Fruit fly (Drosophila melanogaster) whole organism, embryonic: ENCODE data around the gene CG10132.

Experiments
- Atf-2 ChIP-seq: fragments of 200-800 bp; sonication (Bioruptor generic); optimal IDR thresholded peaks from 2 replicates; lab custom pipeline; 2016; ENCODE audit warnings: missing biosample characterization, missing genetic modification characterization
- Bgb ChIP-seq: fragments of 200-800 bp; sonication (Bioruptor generic); IDR thresholded peaks from 2 replicates; pipeline ENCODE4 v1.3.6; 2022; ENCODE audit warnings: missing biosample characterization, missing genetic modification characterization; ENCODE audit not compliant: partially characterized antibody
- CG10959 ChIP-seq: fragments of 200-800 bp; sonication (Bioruptor generic); IDR thresholded peaks from 2 replicates; pipeline ENCODE4 v1.3.6; 2022; ENCODE audit warnings: missing biosample characterization, missing genetic modification characterization
- CG11504 ChIP-seq: fragments of 200-800 bp; sonication (Bioruptor generic); optimal IDR thresholded peaks from 3 replicates; lab custom pipeline; 2019; ENCODE audit warnings: missing biosample characterization, mild to moderate bottlenecking, missing genetic modification characterization, moderate library complexity
- CG12104 ChIP-seq: fragments of 200-800 bp; sonication (Bioruptor generic); optimal IDR thresholded peaks from 3 replicates; lab custom pipeline; 2016; ENCODE audit warnings: missing biosample characterization, missing genetic modification characterization
- CG12219 ChIP-seq: fragments of 200-800 bp; sonication (Bioruptor generic); optimal IDR thresholded peaks from 3 replicates; lab custom pipeline; 2018; ENCODE audit warnings: missing biosample characterization, mild to moderate bottlenecking, missing genetic modification characterization
- CG13894 ChIP-seq: fragments of 200-800 bp; sonication (Bioruptor generic); optimal IDR thresholded peaks from 3 replicates; lab custom pipeline; 2018; ENCODE audit warnings: missing biosample characterization, mild to moderate bottlenecking, missing genetic modification characterization, moderate library complexity
- CG14441 ChIP-seq: fragments of 200-800 bp; sonication (Bioruptor generic); IDR thresholded peaks from 2 replicates; pipeline ENCODE4 v1.3.6; 2022; ENCODE audit warnings: missing biosample characterization, missing genetic modification characterization
- CG15073 ChIP-seq: fragments of 200-800 bp; sonication (Bioruptor generic); optimal IDR thresholded peaks from 2 replicates; lab custom pipeline; 2016; ENCODE audit warnings: missing biosample characterization, missing genetic modification characterization
- CG17568 ChIP-seq: fragments of 200-800 bp; sonication (Bioruptor generic); optimal IDR thresholded peaks from 2 replicates; lab custom pipeline; 2018; ENCODE audit warnings: missing biosample characterization, mild to moderate bottlenecking, missing genetic modification characterization, moderate library complexity
- CG17612 ChIP-seq: fragments of 200-800 bp; sonication (Bioruptor generic); IDR thresholded peaks from 2 replicates; pipeline ENCODE4 v1.3.6; 2022; ENCODE audit warnings: missing biosample characterization, missing genetic modification characterization
- CG30431 ChIP-seq: fragments of 200-800 bp; sonication (Bioruptor generic); optimal IDR thresholded peaks from 2 replicates; lab custom pipeline; 2017; ENCODE audit warnings: missing biosample characterization, missing genetic modification characterization
- CG31388 ChIP-seq: fragments of 200-800 bp; sonication (Bioruptor generic); optimal IDR thresholded peaks from 2 replicates; lab custom pipeline; 2016; ENCODE audit warnings: missing biosample characterization, missing genetic modification characterization
- CG3838 ChIP-seq: fragments of 200-800 bp; sonication (Bioruptor generic); optimal IDR thresholded peaks from 3 replicates; lab custom pipeline; 2016; ENCODE audit warnings: missing biosample characterization, missing genetic modification characterization
- CG42726 ChIP-seq: fragments of 200-800 bp; sonication (Bioruptor generic); IDR thresholded peaks from 2 replicates; pipeline ENCODE4 v1.3.6; 2022; ENCODE audit warnings: missing biosample characterization, missing genetic modification characterization; ENCODE audit not compliant: partially characterized antibody
- CG6683 ChIP-seq: fragments of 200-800 bp; sonication (Bioruptor generic); optimal IDR thresholded peaks from 2 replicates; lab custom pipeline; 2017; ENCODE audit warnings: missing biosample characterization, mild to moderate bottlenecking, missing genetic modification characterization, missing genetic modification reagents
- CG8281 ChIP-seq: fragments of 200-800 bp; sonication (Bioruptor generic); optimal IDR thresholded peaks from 2 replicates; lab custom pipeline; 2018; ENCODE audit warnings: missing biosample characterization, mild to moderate bottlenecking, missing genetic modification characterization, moderate library complexity
- CG9932 ChIP-seq: fragments of 200-800 bp; sonication (Bioruptor generic); IDR thresholded peaks from 2 replicates; pipeline ENCODE4 v1.3.6; 2022; ENCODE audit warnings: missing biosample characterization, missing genetic modification characterization
- D ChIP-seq, 2 experiments: fragments of 200-800 bp in 1 of 2; fragments of >200 bp in 1 of 2; sonication (Bioruptor generic) in 1 of 2; optimal IDR thresholded peaks; 2 replicates in 1 of 2; 3 replicates in 1 of 2; lab custom pipeline; 2017; ENCODE audit warnings: mild to moderate bottlenecking in 1 of 2, missing biosample characterization in 1 of 2, missing genetic modification characterization in 1 of 2, missing genetic modification reagents in 1 of 2
- Dbx ChIP-seq: fragments of 200-800 bp; sonication (Bioruptor generic); IDR thresholded peaks from 3 replicates; pipeline ENCODE4 v1.3.6; 2022; ENCODE audit warnings: missing biosample characterization, missing genetic modification characterization
- Dip3 ChIP-seq: fragments of 200-800 bp; sonication (Bioruptor generic); optimal IDR thresholded peaks from 3 replicates; lab custom pipeline; 2016; ENCODE audit warnings: missing biosample characterization, missing genetic modification characterization
- ERR ChIP-seq: fragments of 200-800 bp; sonication (Bioruptor generic); optimal IDR thresholded peaks from 2 replicates; lab custom pipeline; 2016; ENCODE audit warnings: missing biosample characterization, missing genetic modification characterization
- H15 ChIP-seq: fragments of 200-800 bp; sonication (Bioruptor generic); IDR thresholded peaks from 3 replicates; pipeline ENCODE4 v1.3.6; 2022; ENCODE audit warnings: missing biosample characterization, missing genetic modification characterization
- HLH3B ChIP-seq: fragments of 200-800 bp; sonication (Bioruptor generic); IDR thresholded peaks from 2 replicates; pipeline ENCODE4 v1.3.6; 2022; ENCODE audit warnings: missing biosample characterization, missing genetic modification characterization
- Hr3 ChIP-seq: fragments of 200-800 bp; sonication (Bioruptor generic); optimal IDR thresholded peaks from 3 replicates; lab custom pipeline; 2016; ENCODE audit warnings: missing biosample characterization, missing genetic modification characterization
- Jarid2 ChIP-seq: fragments of 200-800 bp; sonication (Bioruptor generic); optimal IDR thresholded peaks from 3 replicates; lab custom pipeline; 2017; ENCODE audit warnings: mild to moderate bottlenecking, missing biosample characterization, missing genetic modification reagents, missing genetic modification characterization
- Lim3 ChIP-seq: fragments of 200-800 bp; sonication (Bioruptor generic); IDR thresholded peaks from 2 replicates; pipeline ENCODE4 v1.3.6; 2022; ENCODE audit warnings: missing biosample characterization, missing genetic modification characterization
- MESR4 ChIP-seq: fragments of 200-800 bp; sonication (Bioruptor generic); optimal IDR thresholded peaks from 2 replicates; lab custom pipeline; 2018; ENCODE audit warnings: missing biosample characterization, mild to moderate bottlenecking, missing genetic modification characterization, moderate library complexity
- NC2α ChIP-seq: fragments of 200-800 bp; sonication (Bioruptor generic); optimal IDR thresholded peaks from 2 replicates; lab custom pipeline; 2016; ENCODE audit warnings: missing biosample characterization, missing genetic modification characterization
- Nf-YA ChIP-seq: fragments of 200-800 bp; sonication (Bioruptor generic); IDR thresholded peaks from 2 replicates; pipeline ENCODE4 v1.3.6; 2022; ENCODE audit warnings: missing biosample characterization, missing genetic modification characterization
- Ptx1 ChIP-seq: fragments of 200-800 bp; sonication (Bioruptor generic); IDR thresholded peaks from 2 replicates; pipeline ENCODE4 v1.3.6; 2022; ENCODE audit warnings: missing biosample characterization, missing genetic modification characterization
- Ravus ChIP-seq: fragments of 200-800 bp; sonication (Bioruptor generic); IDR thresholded peaks from 2 replicates; pipeline ENCODE4 v1.3.6; 2022; ENCODE audit warnings: missing biosample characterization, missing genetic modification characterization
- az2 ChIP-seq: fragments of 200-800 bp; sonication (Bioruptor generic); optimal IDR thresholded peaks from 3 replicates; lab custom pipeline; 2016; ENCODE audit warnings: missing biosample characterization, missing genetic modification characterization
- corto ChIP-seq: fragments of 200-800 bp; sonication (Bioruptor generic); optimal IDR thresholded peaks from 2 replicates; lab custom pipeline; 2016; ENCODE audit warnings: missing biosample characterization, mild to moderate bottlenecking, missing genetic modification characterization, moderate library complexity
- dm ChIP-seq: fragments of 200-800 bp; sonication (Bioruptor generic); optimal IDR thresholded peaks from 3 replicates; lab custom pipeline; 2016; ENCODE audit warnings: missing biosample characterization, missing genetic modification characterization
- dmrt99B ChIP-seq: fragments of 200-800 bp; sonication (Bioruptor generic); optimal IDR thresholded peaks from 2 replicates; lab custom pipeline; 2018; ENCODE audit warnings: missing biosample characterization, mild to moderate bottlenecking, missing genetic modification characterization, moderate library complexity
- fd3F ChIP-seq: fragments of 200-800 bp; sonication (Bioruptor generic); optimal IDR thresholded peaks from 2 replicates; lab custom pipeline; 2018; ENCODE audit warnings: missing biosample characterization, mild to moderate bottlenecking, missing genetic modification characterization, moderate library complexity
- h ChIP-seq: fragments of >200 bp; optimal IDR thresholded peaks from 2 replicates; lab custom pipeline; 2017
- ind ChIP-seq: fragments of 200-800 bp; sonication (Bioruptor generic); optimal IDR thresholded peaks from 3 replicates; lab custom pipeline; 2016; ENCODE audit warnings: missing biosample characterization, missing genetic modification characterization
- jigr1 ChIP-seq: fragments of 200-800 bp; sonication (Bioruptor generic); IDR thresholded peaks from 3 replicates; pipeline ENCODE4 v1.3.6; 2022; ENCODE audit warnings: missing biosample characterization, missing genetic modification characterization
- kay ChIP-seq: fragments of 200-800 bp; sonication (Bioruptor generic); optimal IDR thresholded peaks from 2 replicates; lab custom pipeline; 2016; ENCODE audit warnings: missing biosample characterization, missing genetic modification characterization
- kni ChIP-seq: fragments of 200-800 bp; sonication (Bioruptor generic); optimal IDR thresholded peaks from 3 replicates; lab custom pipeline; 2017; ENCODE audit warnings: mild to moderate bottlenecking, missing biosample characterization, missing genetic modification reagents, missing genetic modification characterization
- knrl ChIP-seq: fragments of 200-800 bp; sonication (Bioruptor generic); IDR thresholded peaks from 3 replicates; pipeline ENCODE4 v1.3.6; 2022; ENCODE audit warnings: missing biosample characterization, missing genetic modification characterization; ENCODE audit not compliant: partially characterized antibody
- lola ChIP-seq, 3 experiments: fragments of >200 bp in 2 of 3; fragments of 200-800 bp in 1 of 3; sonication (Bioruptor generic) in 1 of 3; optimal IDR thresholded peaks; 2 replicates each; lab custom pipeline; 2017 to 2019; ENCODE audit warnings: missing biosample characterization in 3 of 3, missing genetic modification characterization in 3 of 3, mild to moderate bottlenecking in 1 of 3, moderate library complexity in 1 of 3
- pfk ChIP-seq: fragments of 200-800 bp; sonication (Bioruptor generic); optimal IDR thresholded peaks from 2 replicates; lab custom pipeline; 2018; ENCODE audit warnings: missing biosample characterization, mild to moderate bottlenecking, missing genetic modification characterization, moderate library complexity
- pros ChIP-seq: fragments of 200-800 bp; sonication (Bioruptor generic); optimal IDR thresholded peaks from 3 replicates; lab custom pipeline; 2019; ENCODE audit warnings: missing biosample characterization, mild to moderate bottlenecking, missing genetic modification characterization, moderate library complexity
- row ChIP-seq: fragments of 200-800 bp; sonication (Bioruptor generic); IDR thresholded peaks from 3 replicates; pipeline ENCODE4 v1.3.6; 2022; ENCODE audit warnings: missing biosample characterization, missing genetic modification characterization
- so ChIP-seq: fragments of 200-800 bp; sonication (Bioruptor generic); IDR thresholded peaks from 3 replicates; pipeline ENCODE4 v1.3.6; 2022; ENCODE audit warnings: missing biosample characterization, missing genetic modification characterization
- tap ChIP-seq: fragments of 200-800 bp; optimal IDR thresholded peaks from 3 replicates; lab custom pipeline; 2019; ENCODE audit warnings: missing biosample characterization, mild to moderate bottlenecking, missing genetic modification characterization, moderate library complexity
- tio ChIP-seq: fragments of 200-800 bp; sonication (Bioruptor generic); optimal IDR thresholded peaks from 2 replicates; lab custom pipeline; 2017; ENCODE audit warnings: missing biosample characterization, missing genetic modification characterization, inconsistent platforms
- toy ChIP-seq: fragments of 200-800 bp; sonication (Bioruptor generic); IDR thresholded peaks from 2 replicates; pipeline ENCODE4 v1.3.6; 2022; ENCODE audit warnings: missing biosample characterization, missing genetic modification characterization
- unpg ChIP-seq: fragments of 200-800 bp; sonication (Bioruptor generic); optimal IDR thresholded peaks from 3 replicates; lab custom pipeline; 2018; ENCODE audit warnings: missing biosample characterization, mild to moderate bottlenecking, missing genetic modification characterization, moderate library complexity

Gene CG10132

DNA sequence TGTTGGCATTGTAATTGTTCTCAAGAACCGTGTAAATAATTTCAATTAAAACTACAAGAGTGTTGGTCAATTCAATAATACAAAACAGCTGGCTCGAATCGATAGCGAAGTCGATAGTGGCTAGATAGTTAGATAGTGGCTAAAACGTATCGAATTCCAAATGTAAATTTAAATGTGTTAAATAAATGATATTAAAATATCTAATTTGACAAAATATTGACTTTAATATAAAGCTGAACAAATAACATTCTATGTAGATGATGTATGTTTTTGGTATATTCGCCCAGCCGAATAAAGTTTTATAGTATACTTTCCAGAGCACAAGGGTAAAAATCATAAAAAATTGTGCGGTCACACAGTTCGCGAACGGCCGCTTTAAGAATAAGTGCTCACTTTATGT lies 7.7 kb downstream of the CG10132 start, which contains the start of the genes Dpm1 and CG10137:
Gene Dpm1 (minus strand): TSS at position 53 of the 400 bp plus-strand sequence.
Gene CG10137 (plus strand): TSS at position 371 of the 400 bp plus-strand sequence.
- TF ChIP-seq CG17612 (GFP tag; lab: Robert Waterston, UW) (no peak), Dip3 (no peak), CG8281 (tag; lab: Kevin White, UChicago) (no peak), CG12104 (GFP tag; lab: Kevin White, UChicago) (no peak), CG11504 (tag; lab: Kevin White, UChicago) (no peak), jigr1 (GFP tag; lab: Robert Waterston, UW) (no peak), pfk (GFP tag; lab: Kevin White, UChicago) (no peak), ERR (GFP tag; lab: Kevin White, UChicago) (no peak), Jarid2 (GFP tag; lab: Kevin White, UChicago) (no peak), CG13894 (tag; lab: Kevin White, UChicago) (no peak), dmrt99B (tag; lab: Kevin White, UChicago) (no peak), CG10959 (no peak), Bgb (GFP tag; lab: Robert Waterston, UW) (peak; percentile 73), MESR4 (GFP tag; lab: Kevin White, UChicago) (no peak), az2 (no peak), CG3838 (no peak), H15 (GFP tag; lab: Robert Waterston, UW) (no peak), lola (GFP tag; optimal IDR thresholded peaks at IDR 0.05; lab: Kevin White, UChicago) (no peak), CG6683 (no peak), tio (GFP tag; lab: Kevin White, UChicago) (no peak), CG12219 (GFP tag; lab: Kevin White, UChicago) (no peak), row (GFP tag; lab: Robert Waterston, UW) (no peak; the same call in 2 of the 3 replicates), Ptx1 (GFP tag; lab: Robert Waterston, UW) (no peak), corto (GFP tag; lab: Kevin White, UChicago) (no peak), kni (no peak), CG42726 (GFP tag; lab: Robert Waterston, UW) (no peak), fd3F (GFP tag; lab: Kevin White, UChicago) (no peak), Dbx (GFP tag; lab: Robert Waterston, UW) (no peak), kay (no peak), toy (GFP tag; lab: Robert Waterston, UW) (no peak), CG17568 (GFP tag; lab: Kevin White, UChicago) (no peak), ind (no peak), Lim3 (GFP tag; lab: Robert Waterston, UW) (no peak), HLH3B (GFP tag; lab: Robert Waterston, UW) (no peak), CG30431 (GFP tag; lab: Kevin White, UChicago) (no peak), h (lab: Kevin White, UChicago) (no peak), CG15073 (no peak), CG31388 (GFP tag; lab: Kevin White, UChicago) (no peak), so (GFP tag; lab: Robert Waterston, UW) (no peak), D (optimal IDR thresholded peaks at IDR 0.05; lab: Kevin White, UChicago) (no peak), D (GFP tag; optimal IDR thresholded peaks at IDR 0.05; lab: Kevin White, UChicago) (no peak), unpg (GFP tag; lab: Kevin White, UChicago) (no peak), tap (tag; lab: Kevin White, UChicago) (no peak), Nf-YA (GFP tag; lab: Robert Waterston, UW) (no peak), pros (GFP tag; lab: Kevin White, UChicago) (no peak), Atf-2 (GFP tag; lab: Kevin White, UChicago) (no peak), Ravus (GFP tag; lab: Robert Waterston, UW) (no peak), Hr3 (GFP tag; lab: Kevin White, UChicago) (no peak), knrl (peak; percentile 60), dm (GFP tag; lab: Kevin White, UChicago) (no peak), CG14441 (GFP tag; lab: Robert Waterston, UW) (no peak), CG9932 (GFP tag; lab: Robert Waterston, UW) (no peak), NC2α (GFP tag; lab: Kevin White, UChicago) (no peak)
